Worm (Caenorhabditis elegans) whole organism, L2 larva: ENCODE measurements around the gene K10H10.6.

Experiments
- C34F6.9 ChIP-seq: fragments of 150-350 bp; optimal IDR thresholded peaks from 2 replicates; lab custom pipeline; 2014; ENCODE audit warnings: missing biosample characterization, missing genetic modification characterization
- F13H6.1 ChIP-seq: sonication (generic microtip); optimal IDR thresholded peaks from 2 replicates; lab custom pipeline; 2016; ENCODE audit warnings: missing genetic modification characterization, missing compliant biosample characterization
- R02D3.7 ChIP-seq: fragments of 150-350 bp; optimal IDR thresholded peaks from 2 replicates; lab custom pipeline; 2014; ENCODE audit warnings: missing biosample characterization, missing genetic modification characterization
- Y55F3AM.14 ChIP-seq: fragments of 200-800 bp; sonication (Bioruptor generic); optimal IDR thresholded peaks from 2 replicates; lab custom pipeline; 2018; ENCODE audit warnings: mild to moderate bottlenecking, missing genetic modification characterization, missing compliant biosample characterization
- alr-1 ChIP-seq: fragments of 150-350 bp; optimal IDR thresholded peaks from 2 replicates; lab custom pipeline; 2014; ENCODE audit warnings: missing biosample characterization, missing genetic modification characterization
- aly-2 ChIP-seq: fragments of 150-350 bp; optimal IDR thresholded peaks from 2 replicates; lab custom pipeline; 2014; ENCODE audit warnings: missing biosample characterization, missing genetic modification characterization
- ama-1 ChIP-seq: fragments of 150-350 bp; optimal IDR thresholded peaks from 2 replicates; lab custom pipeline; 2018; ENCODE audit warnings: inconsistent platforms
- blmp-1 ChIP-seq: sonication (generic microtip); optimal IDR thresholded peaks from 2 replicates; lab custom pipeline; 2017; ENCODE audit warnings: missing genetic modification characterization, mild to moderate bottlenecking, missing compliant biosample characterization, antibody characterized with exemption, moderate library complexity; ENCODE audit not compliant: insufficient read depth
- crh-2 ChIP-seq: sonication (generic microtip); optimal IDR thresholded peaks from 2 replicates; lab custom pipeline; 2017; ENCODE audit warnings: missing biosample characterization, missing genetic modification characterization
- dmd-4 ChIP-seq: sonication (generic microtip); optimal IDR thresholded peaks from 2 replicates; lab custom pipeline; 2017; ENCODE audit warnings: missing biosample characterization, missing genetic modification characterization
- egl-27 ChIP-seq: sonication (generic microtip); optimal IDR thresholded peaks from 3 replicates; lab custom pipeline; 2017; ENCODE audit warnings: missing biosample characterization, missing genetic modification reagents, missing genetic modification characterization
- elt-1 ChIP-seq: fragments of 150-350 bp; optimal IDR thresholded peaks from 2 replicates; lab custom pipeline; 2014; ENCODE audit warnings: missing biosample characterization, missing genetic modification characterization
- gmeb-1 ChIP-seq: fragments of 150-350 bp; optimal IDR thresholded peaks from 2 replicates; lab custom pipeline; 2014; ENCODE audit warnings: missing biosample characterization, missing genetic modification characterization
- lin-13 ChIP-seq: fragments of 150-350 bp; optimal IDR thresholded peaks from 2 replicates; lab custom pipeline; 2014; ENCODE audit warnings: missing biosample characterization, missing genetic modification reagents, missing genetic modification characterization
- lin-39 ChIP-seq: fragments of 150-350 bp; optimal IDR thresholded peaks from 2 replicates; lab custom pipeline; 2014; ENCODE audit warnings: missing biosample characterization, missing genetic modification reagents, missing genetic modification characterization
- lsy-2 ChIP-seq, 2 experiments: fragments of 150-350 bp in 1 of 2; sonication (generic microtip) in 1 of 2; optimal IDR thresholded peaks; 2 replicates each; lab custom pipeline; 2014 to 2017; ENCODE audit warnings: missing biosample characterization in 2 of 2, missing genetic modification characterization in 2 of 2
- mab-5 ChIP-seq: fragments of 150-350 bp; optimal IDR thresholded peaks from 2 replicates; lab custom pipeline; 2014; ENCODE audit warnings: missing biosample characterization, missing genetic modification characterization
- mbf-1 ChIP-seq: sonication (generic microtip); optimal IDR thresholded peaks from 2 replicates; lab custom pipeline; 2017; ENCODE audit warnings: missing biosample characterization, missing genetic modification characterization
- mdl-1 ChIP-seq, 2 experiments: fragments of 150-350 bp in 1 of 2; sonication (generic microtip) in 1 of 2; optimal IDR thresholded peaks; 2 replicates each; lab custom pipeline; 2017; ENCODE audit warnings: missing biosample characterization in 2 of 2, missing genetic modification characterization in 2 of 2
- nhr-10 ChIP-seq: sonication (generic microtip); optimal IDR thresholded peaks from 2 replicates; lab custom pipeline; 2017; ENCODE audit warnings: missing biosample characterization, missing genetic modification characterization
- nhr-11 ChIP-seq: fragments of 150-350 bp; optimal IDR thresholded peaks from 2 replicates; lab custom pipeline; 2014; ENCODE audit warnings: missing biosample characterization, missing genetic modification characterization
- nhr-129 ChIP-seq: fragments of 150-350 bp; optimal IDR thresholded peaks from 2 replicates; lab custom pipeline; 2014; ENCODE audit warnings: missing biosample characterization, missing genetic modification characterization
- nhr-21 ChIP-seq: fragments of 150-350 bp; optimal IDR thresholded peaks from 2 replicates; lab custom pipeline; 2014; ENCODE audit warnings: missing biosample characterization, missing genetic modification characterization
- nhr-23 ChIP-seq: fragments of 150-350 bp; optimal IDR thresholded peaks from 2 replicates; lab custom pipeline; 2014; ENCODE audit warnings: missing biosample characterization, missing genetic modification reagents, missing genetic modification characterization
- nhr-237 ChIP-seq: fragments of 150-350 bp; optimal IDR thresholded peaks from 2 replicates; lab custom pipeline; 2014; ENCODE audit warnings: missing biosample characterization, missing genetic modification characterization
- nhr-25 ChIP-seq: fragments of 150-350 bp; sonication (generic microtip); optimal IDR thresholded peaks from 3 replicates; lab custom pipeline; 2014; ENCODE audit warnings: missing biosample characterization, missing genetic modification characterization
- nhr-77 ChIP-seq: fragments of 150-350 bp; optimal IDR thresholded peaks from 2 replicates; lab custom pipeline; 2014; ENCODE audit warnings: missing biosample characterization, missing genetic modification characterization
- peb-1 ChIP-seq: fragments of 150-350 bp; optimal IDR thresholded peaks from 2 replicates; lab custom pipeline; 2014; ENCODE audit warnings: missing biosample characterization, missing genetic modification characterization
- skn-1 ChIP-seq: sonication (generic microtip); optimal IDR thresholded peaks from 2 replicates; lab custom pipeline; 2017; ENCODE audit warnings: missing biosample characterization, missing genetic modification characterization
- sma-3 ChIP-seq: sonication (generic microtip); optimal IDR thresholded peaks from 2 replicates; lab custom pipeline; 2016; ENCODE audit warnings: missing genetic modification reagents, missing genetic modification characterization, missing compliant biosample characterization
- snpc-4 ChIP-seq: fragments of 150-350 bp; optimal IDR thresholded peaks from 2 replicates; lab custom pipeline; 2014; ENCODE audit warnings: missing biosample characterization, missing genetic modification characterization
- unc-39 ChIP-seq: fragments of 150-350 bp; optimal IDR thresholded peaks from 2 replicates; lab custom pipeline; 2014; ENCODE audit warnings: missing biosample characterization, missing genetic modification characterization
- unc-55 ChIP-seq: fragments of 150-350 bp; sonication (generic microtip); optimal IDR thresholded peaks from 3 replicates; lab custom pipeline; 2014; ENCODE audit warnings: missing biosample characterization, missing genetic modification reagents, missing genetic modification characterization
- unc-62 ChIP-seq: fragments of 150-350 bp; optimal IDR thresholded peaks from 2 replicates; lab custom pipeline; 2014; ENCODE audit warnings: missing biosample characterization, missing genetic modification reagents, missing genetic modification characterization
- ztf-1 ChIP-seq: fragments of 200-800 bp; sonication (Bioruptor generic); conservative IDR thresholded peaks from 2 replicates; pipeline ENCODE4 v1.3.6; 2022; ENCODE audit warnings: missing genetic modification characterization, missing compliant biosample characterization
- ztf-11 ChIP-seq: sonication (generic microtip); optimal IDR thresholded peaks from 2 replicates; lab custom pipeline; 2017; ENCODE audit warnings: missing biosample characterization, missing genetic modification characterization
- ztf-4 ChIP-seq: fragments of 150-350 bp; optimal IDR thresholded peaks from 2 replicates; lab custom pipeline; 2014; ENCODE audit warnings: missing biosample characterization, missing genetic modification characterization

Gene K10H10.6

DNA sequence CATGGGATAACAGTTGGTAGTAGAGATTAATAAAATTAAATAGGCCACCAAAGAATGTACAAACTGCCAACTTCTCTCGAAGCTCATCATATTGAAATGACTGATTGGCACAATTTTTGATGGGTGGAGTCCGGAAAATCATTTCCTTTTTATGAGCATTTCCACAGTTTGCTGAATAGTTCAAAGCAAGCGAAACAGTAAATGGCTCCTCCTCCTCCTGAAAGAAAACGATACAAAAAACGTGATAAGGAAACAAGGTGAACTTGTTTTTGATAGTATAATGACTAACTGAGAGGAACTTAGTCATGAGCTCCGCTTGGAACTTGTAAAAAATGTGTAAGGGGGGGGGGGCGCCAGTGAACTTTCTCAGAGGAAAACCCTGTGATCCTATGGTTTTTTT is 11.9 kb downstream of the K10H10.6 start, which contains the start of gene K10H10.9:
Gene K10H10.9 (minus strand): TSS at position 101 of the 400 bp plus-strand sequence.
- no peak for TF ChIP-seq alr-1 (tag; lab: Kevin White, UChicago)
- TF ChIP-seq elt-1 (tag; lab: Kevin White, UChicago) = no peak
- no peak for TF ChIP-seq dmd-4 (tag; lab: Kevin White, UChicago)
- TF ChIP-seq F13H6.1 = no peak
- TF ChIP-seq lin-39 (tag; lab: Kevin White, UChicago) = no peak
- no peak for TF ChIP-seq R02D3.7 (tag; lab: Kevin White, UChicago)
- TF ChIP-seq unc-55 (GFP tag; lab: Kevin White, UChicago) = no peak
- TF ChIP-seq peb-1 (tag; lab: Kevin White, UChicago) = no peak
- no peak for TF ChIP-seq mbf-1 (tag; lab: Kevin White, UChicago)
- no peak for TF ChIP-seq ztf-11 (tag; lab: Kevin White, UChicago)
- TF ChIP-seq lsy-2 (tag; optimal IDR thresholded peaks at IDR 0.05; lab: Kevin White, UChicago) = no peak
- no peak for TF ChIP-seq nhr-129 (tag; lab: Kevin White, UChicago)
- no peak for TF ChIP-seq nhr-21 (tag; lab: Kevin White, UChicago)
- no peak for TF ChIP-seq mdl-1 (tag; optimal IDR thresholded peaks at IDR 0.05; lab: Kevin White, UChicago)
- no peak for TF ChIP-seq mab-5 (tag; lab: Kevin White, UChicago)
- TF ChIP-seq Y55F3AM.14 (GFP tag; lab: Kevin White, UChicago) = no peak
- TF ChIP-seq, all 48 proteins: peak for 0

DNA sequence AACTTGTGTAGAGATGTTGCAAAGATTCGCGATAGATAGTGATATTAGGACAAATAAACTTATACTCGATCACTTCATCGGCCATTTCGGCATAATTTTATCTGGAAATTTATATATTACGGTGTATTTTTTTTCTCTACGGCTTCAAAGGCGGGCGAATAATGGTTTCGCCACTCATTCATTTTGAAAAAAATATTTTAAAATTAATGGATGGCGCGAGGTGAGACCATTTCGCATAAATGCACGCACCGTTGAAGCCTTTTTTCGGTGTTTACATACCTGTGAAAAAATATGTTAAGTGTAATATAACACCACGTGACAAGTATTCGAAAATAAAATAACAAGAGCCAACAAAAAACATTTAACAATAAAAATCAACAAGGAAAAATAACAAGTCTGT is 18.9 kb downstream of the K10H10.6 start, which contains the start of gene btb-19:
Gene btb-19 (minus strand): TSS at position 101 of the 400 bp plus-strand sequence.
- TF ChIP-seq nhr-21 (tag; lab: Kevin White, UChicago) = no peak
- TF ChIP-seq C34F6.9 = no peak
- no peak for TF ChIP-seq nhr-25 (tag; lab: Kevin White, UChicago)
- TF ChIP-seq unc-39 (tag; lab: Kevin White, UChicago) = no peak
- no peak for TF ChIP-seq nhr-10 (tag; lab: Kevin White, UChicago)

ce11 chrII:14523070-14523572 is 20.0 kb downstream of the K10H10.6 start, which contains the start of gene btb-20:
Gene btb-20 (minus strand): TSS chrII:14523522.
- no peak for TF ChIP-seq nhr-129 (tag; lab: Kevin White, UChicago)
- no peak for TF ChIP-seq snpc-4 (tag; lab: Kevin White, UChicago)
- no peak for TF ChIP-seq blmp-1 (tag; lab: Kevin White, UChicago)
- TF ChIP-seq nhr-11 = no peak
- no peak for TF ChIP-seq gmeb-1 (tag; lab: Kevin White, UChicago)
- no peak for TF ChIP-seq ztf-1
- TF ChIP-seq alr-1 (tag; lab: Kevin White, UChicago) = no peak
- no peak for TF ChIP-seq lsy-2 (tag; optimal IDR thresholded peaks at IDR 0.05; lab: Kevin White, UChicago)
- no peak for TF ChIP-seq nhr-77 (tag; lab: Kevin White, UChicago)
- TF ChIP-seq mab-5 (tag; lab: Kevin White, UChicago) = no peak

DNA sequence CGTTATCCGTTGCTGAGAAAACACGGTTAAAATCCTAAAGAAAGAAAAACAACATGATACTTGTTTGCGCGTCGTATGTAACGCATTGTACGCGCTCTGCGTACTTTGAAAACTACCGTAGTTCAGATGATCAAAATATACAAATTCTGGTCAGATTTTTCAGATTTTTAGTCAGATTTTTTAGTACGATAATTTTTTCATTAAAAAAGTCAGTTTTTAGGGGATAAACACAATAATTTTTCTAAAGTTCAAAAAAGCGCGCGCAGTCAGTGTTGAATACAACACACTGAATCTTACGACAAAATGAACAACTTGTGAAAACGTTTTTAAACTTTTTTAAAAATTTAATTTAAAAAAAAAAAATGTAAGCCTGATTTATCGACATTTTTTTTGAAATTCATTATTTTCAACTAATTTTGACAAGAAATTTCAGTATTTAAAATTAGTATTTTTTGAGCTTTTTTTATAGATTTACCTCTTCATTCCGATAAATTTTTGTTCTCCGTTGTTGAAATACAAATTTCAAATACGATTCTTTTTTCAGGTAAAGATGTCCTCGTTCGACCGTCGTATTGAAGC is 20.6 kb downstream of the K10H10.6 start, which contains the start of gene pot-2:
Gene pot-2 (plus strand): TSS at position 529 of the 579 bp plus-strand sequence.
- TF ChIP-seq unc-39 (tag; lab: Kevin White, UChicago) (no peak), nhr-23 (no peak), blmp-1 (tag; lab: Kevin White, UChicago) (no peak), ama-1 (lab: Kevin White, UChicago) (no peak), dmd-4 (tag; lab: Kevin White, UChicago) (no peak), peb-1 (tag; lab: Kevin White, UChicago) (no peak), crh-2 (tag; lab: Kevin White, UChicago) (no peak), skn-1 (tag; lab: Kevin White, UChicago) (no peak), nhr-237 (tag; lab: Kevin White, UChicago) (no peak), aly-2 (tag; lab: Kevin White, UChicago) (no peak), nhr-129 (tag; lab: Kevin White, UChicago) (no peak)
- TF ChIP-seq, all 48 proteins: peak for 0

DNA sequence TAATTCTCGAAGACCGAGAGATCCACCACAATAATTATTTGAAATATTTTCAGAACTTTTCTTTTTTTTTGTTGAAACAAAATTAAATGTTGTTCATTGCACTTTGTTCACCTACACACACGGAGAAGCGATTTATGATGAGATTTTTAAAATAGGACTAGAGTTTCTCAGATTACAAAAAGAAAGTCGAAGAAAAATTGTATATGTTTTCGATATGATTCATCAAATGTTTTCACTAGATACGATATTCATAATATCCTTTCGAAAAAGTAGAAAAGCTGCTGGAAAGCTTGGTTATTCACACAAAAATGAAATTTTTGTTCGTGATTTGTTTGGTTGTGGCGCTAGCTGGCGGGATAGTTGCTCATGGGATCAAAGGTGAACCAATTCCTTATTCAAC is 21.9 kb downstream of the K10H10.6 start, which contains the start of gene F57C2.4:
Gene F57C2.4 (plus strand): TSS at position 301 of the 400 bp plus-strand sequence.
- no peak for TF ChIP-seq nhr-25 (tag; lab: Kevin White, UChicago)
- TF ChIP-seq elt-1 (tag; lab: Kevin White, UChicago) = no peak
- TF ChIP-seq nhr-23 = no peak
- no peak for TF ChIP-seq lsy-2 (tag; optimal IDR thresholded peaks at IDR 0.05; lab: Kevin White, UChicago)
- no peak for TF ChIP-seq unc-39 (tag; lab: Kevin White, UChicago)
- no peak for TF ChIP-seq ztf-4
- no peak for TF ChIP-seq lin-13
- TF ChIP-seq snpc-4 (tag; lab: Kevin White, UChicago) = no peak
- TF ChIP-seq gmeb-1 (tag; lab: Kevin White, UChicago) = no peak
- TF ChIP-seq egl-27 = no peak
- no peak for TF ChIP-seq sma-3 (GFP tag; lab: Kevin White, UChicago)
- TF ChIP-seq ztf-1 = no peak
- TF ChIP-seq lin-39 (tag; lab: Kevin White, UChicago) = no peak
- TF ChIP-seq nhr-21 (tag; lab: Kevin White, UChicago) = no peak
- TF ChIP-seq mbf-1 (tag; lab: Kevin White, UChicago) = no peak
- TF ChIP-seq unc-62 (GFP tag; lab: Kevin White, UChicago) = no peak
- TF ChIP-seq, all 48 proteins: peak for 0
